Worm (Caenorhabditis elegans): Measurements from ENCODE around the gene cdr-2.

DNA sequence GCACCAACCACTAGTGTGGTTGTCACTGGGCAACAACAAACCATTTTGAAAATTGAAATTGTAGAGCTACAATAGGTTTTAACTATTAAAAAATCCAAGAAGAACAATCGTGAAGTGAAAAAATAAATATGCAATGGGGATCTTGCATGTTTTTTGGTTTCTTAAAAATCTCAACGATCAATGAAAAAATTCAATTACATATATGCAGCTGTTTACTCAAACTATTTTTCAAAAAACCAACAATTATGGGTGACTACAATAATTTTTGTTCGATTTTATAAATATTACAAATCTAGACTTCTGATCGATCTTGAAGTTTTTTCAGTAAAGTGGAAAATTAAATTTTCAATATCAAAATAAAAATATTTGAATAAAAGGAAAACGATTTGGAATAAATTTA lies 7.0 kb downstream of the cdr-2 start, which contains the start of gene cdr-4:
- TF ChIP-seq cnd-1 (tag; optimal IDR thresholded peaks at IDR 0.05): no peak
- no peak for TF ChIP-seq elt-3 (tag; optimal IDR thresholded peaks at IDR 0.05)
- TF ChIP-seq lsy-2 (tag; optimal IDR thresholded peaks at IDR 0.05): no peak
- TF ChIP-seq unc-62 (GFP tag; optimal IDR thresholded peaks at IDR 0.05): no peak
- no peak for TF ChIP-seq elt-1 (tag; optimal IDR thresholded peaks at IDR 0.05; ENCODE audit: borderline replicate concordance, insufficient read depth)
